Fruit fly (Drosophila melanogaster) whole organism, prepupa: ENCODE results near the gene Tsp2A.

Experiments used
- Blimp-1 ChIP-seq: fragments of 200-800 bp; sonication (Bioruptor generic); optimal IDR thresholded peaks from 3 replicates; lab custom pipeline; 2017; ENCODE audit warnings: missing biosample characterization, missing genetic modification characterization, mild to moderate bottlenecking, moderate library complexity, missing genetic modification reagents
- CG10631 ChIP-seq: fragments of 200-800 bp; sonication (Bioruptor generic); optimal IDR thresholded peaks from 2 replicates; lab custom pipeline; 2016; ENCODE audit warnings: missing biosample characterization, missing genetic modification characterization
- CG10669 ChIP-seq: fragments of 200-800 bp; sonication (Bioruptor generic); optimal IDR thresholded peaks from 3 replicates; lab custom pipeline; 2018; ENCODE audit warnings: missing biosample characterization, mild to moderate bottlenecking, missing genetic modification characterization, moderate library complexity
- CG11762 ChIP-seq: fragments of 200-800 bp; sonication (Bioruptor generic); optimal IDR thresholded peaks from 3 replicates; lab custom pipeline; 2016; ENCODE audit warnings: missing biosample characterization, missing genetic modification characterization; ENCODE audit not compliant: insufficient read depth
- CG11902 ChIP-seq: fragments of 200-800 bp; sonication (Bioruptor generic); optimal IDR thresholded peaks from 3 replicates; lab custom pipeline; 2016; ENCODE audit warnings: missing biosample characterization, missing genetic modification characterization
- CG15336 ChIP-seq: fragments of 200-800 bp; sonication (Bioruptor generic); IDR thresholded peaks from 2 replicates; pipeline ENCODE4 v1.3.6; 2022; ENCODE audit warnings: missing biosample characterization, missing genetic modification characterization
- CG1621 ChIP-seq: fragments of 200-800 bp; sonication (Bioruptor generic); optimal IDR thresholded peaks from 3 replicates; lab custom pipeline; 2018; ENCODE audit warnings: missing biosample characterization, mild to moderate bottlenecking, missing genetic modification characterization
- CG32006 ChIP-seq: fragments of 200-800 bp; sonication (Bioruptor generic); optimal IDR thresholded peaks from 3 replicates; lab custom pipeline; 2017; ENCODE audit warnings: missing biosample characterization, mild to moderate bottlenecking, missing genetic modification characterization
- CG34406 ChIP-seq: fragments of 200-800 bp; sonication (Bioruptor generic); optimal IDR thresholded peaks from 3 replicates; lab custom pipeline; 2016; ENCODE audit warnings: missing biosample characterization, missing genetic modification characterization
- CG3919 ChIP-seq: fragments of 200-800 bp; sonication (Bioruptor generic); optimal IDR thresholded peaks from 3 replicates; lab custom pipeline; 2016; ENCODE audit warnings: missing biosample characterization, missing genetic modification characterization
- CG4318 ChIP-seq: fragments of 200-800 bp; sonication (Bioruptor generic); optimal IDR thresholded peaks from 3 replicates; lab custom pipeline; 2017; ENCODE audit warnings: missing biosample characterization, mild to moderate bottlenecking, missing genetic modification characterization
- CG6163 ChIP-seq: fragments of 200-800 bp; sonication (Bioruptor generic); IDR thresholded peaks from 3 replicates; pipeline ENCODE4 v1.3.6; 2022; ENCODE audit warnings: missing biosample characterization, missing genetic modification characterization
- CG6808 ChIP-seq: fragments of 200-800 bp; sonication (Bioruptor generic); optimal IDR thresholded peaks from 3 replicates; lab custom pipeline; 2017; ENCODE audit warnings: missing biosample characterization, missing genetic modification characterization, mild to moderate bottlenecking, moderate library complexity, missing genetic modification reagents
- CG6854 ChIP-seq: fragments of 200-800 bp; sonication (Bioruptor generic); optimal IDR thresholded peaks from 2 replicates; lab custom pipeline; 2017; ENCODE audit warnings: missing biosample characterization, mild to moderate bottlenecking, missing genetic modification characterization
- CG7368 ChIP-seq: fragments of 200-800 bp; sonication (Bioruptor generic); optimal IDR thresholded peaks from 3 replicates; lab custom pipeline; 2016; ENCODE audit warnings: missing biosample characterization, missing genetic modification characterization
- CG8119 ChIP-seq: fragments of 200-800 bp; sonication (Bioruptor generic); IDR thresholded peaks from 3 replicates; pipeline ENCODE4 v1.3.6; 2022; ENCODE audit warnings: missing biosample characterization, missing genetic modification characterization
- CG8319 ChIP-seq: fragments of 200-800 bp; sonication (Bioruptor generic); optimal IDR thresholded peaks from 3 replicates; lab custom pipeline; 2016; ENCODE audit warnings: missing biosample characterization, missing genetic modification characterization
- CG9139 ChIP-seq: fragments of 200-800 bp; sonication (Bioruptor generic); optimal IDR thresholded peaks from 3 replicates; lab custom pipeline; 2017; ENCODE audit warnings: missing biosample characterization, mild to moderate bottlenecking, missing genetic modification characterization
- Eip75B ChIP-seq: fragments of 200-800 bp; sonication (Bioruptor generic); optimal IDR thresholded peaks from 3 replicates; lab custom pipeline; 2016; ENCODE audit warnings: missing biosample characterization, missing genetic modification characterization
- Eip78C ChIP-seq: fragments of 200-800 bp; sonication (Bioruptor generic); peaks from one replicate; lab custom pipeline; 2016; ENCODE audit warnings: missing biosample characterization, missing genetic modification characterization
- Eip93F ChIP-seq: fragments of 200-800 bp; sonication (Bioruptor generic); optimal IDR thresholded peaks from 2 replicates; lab custom pipeline; 2016; ENCODE audit warnings: missing biosample characterization, mild to moderate bottlenecking, missing genetic modification characterization
- Ets96B ChIP-seq: fragments of 200-800 bp; optimal IDR thresholded peaks from 2 replicates; lab custom pipeline; 2019; ENCODE audit warnings: missing biosample characterization, mild to moderate bottlenecking, missing genetic modification characterization, moderate library complexity
- Hr38 ChIP-seq: sonication (Bioruptor generic); optimal IDR thresholded peaks from 2 replicates; lab custom pipeline; 2016; ENCODE audit warnings: missing biosample characterization, missing genetic modification characterization
- Smox ChIP-seq: fragments of 200-800 bp; sonication (Bioruptor generic); optimal IDR thresholded peaks from 3 replicates; lab custom pipeline; 2016; ENCODE audit warnings: missing biosample characterization, missing genetic modification characterization
- Sox14 ChIP-seq: fragments of 200-800 bp; sonication (Bioruptor generic); optimal IDR thresholded peaks from 3 replicates; lab custom pipeline; 2016; ENCODE audit warnings: missing biosample characterization, missing genetic modification characterization
- Sox15 ChIP-seq: fragments of 200-800 bp; sonication (Bioruptor generic); optimal IDR thresholded peaks from 3 replicates; lab custom pipeline; 2016; ENCODE audit warnings: missing biosample characterization, missing genetic modification characterization
- achi ChIP-seq: fragments of 200-800 bp; sonication (Bioruptor generic); optimal IDR thresholded peaks from 3 replicates; lab custom pipeline; 2016; ENCODE audit warnings: missing biosample characterization, missing genetic modification characterization
- acj6 ChIP-seq: fragments of 200-800 bp; sonication (Bioruptor generic); optimal IDR thresholded peaks from 3 replicates; lab custom pipeline; 2016; ENCODE audit warnings: missing biosample characterization, missing genetic modification characterization
- cyc ChIP-seq: fragments of 200-800 bp; sonication (Bioruptor generic); optimal IDR thresholded peaks from 3 replicates; lab custom pipeline; 2016; ENCODE audit warnings: missing biosample characterization, missing genetic modification characterization
- dsx ChIP-seq: fragments of 200-800 bp; optimal IDR thresholded peaks from 3 replicates; lab custom pipeline; 2019; ENCODE audit warnings: missing biosample characterization, mild to moderate bottlenecking, missing genetic modification characterization, moderate library complexity; ENCODE audit not compliant: poor library complexity, severe bottlenecking
- eg ChIP-seq: fragments of 200-800 bp; sonication (Bioruptor generic); IDR thresholded peaks from 3 replicates; pipeline ENCODE4 v1.3.6; 2022; ENCODE audit warnings: missing biosample characterization, missing genetic modification characterization
- esn ChIP-seq: fragments of 200-800 bp; sonication (Bioruptor generic); optimal IDR thresholded peaks from 2 replicates; lab custom pipeline; 2016; ENCODE audit warnings: missing biosample characterization, mild to moderate bottlenecking, missing genetic modification characterization, moderate library complexity
- fd59A ChIP-seq: fragments of 200-800 bp; sonication (Bioruptor generic); optimal IDR thresholded peaks from 2 replicates; lab custom pipeline; 2017; ENCODE audit warnings: missing biosample characterization, mild to moderate bottlenecking, missing genetic modification characterization, missing genetic modification reagents
- fkh ChIP-seq: fragments of 200-800 bp; sonication (Bioruptor generic); optimal IDR thresholded peaks from 3 replicates; lab custom pipeline; 2017; ENCODE audit warnings: missing biosample characterization, mild to moderate bottlenecking, missing genetic modification characterization, moderate library complexity
- lz ChIP-seq: fragments of 200-800 bp; sonication (Bioruptor generic); optimal IDR thresholded peaks from 3 replicates; lab custom pipeline; 2016; ENCODE audit warnings: missing biosample characterization, missing genetic modification characterization
- net ChIP-seq: fragments of 200-800 bp; sonication (Bioruptor generic); optimal IDR thresholded peaks from 3 replicates; lab custom pipeline; 2016; ENCODE audit warnings: missing biosample characterization, missing genetic modification characterization
- pdm3 ChIP-seq: fragments of 200-800 bp; sonication (Bioruptor generic); optimal IDR thresholded peaks from 3 replicates; lab custom pipeline; 2016; ENCODE audit warnings: missing biosample characterization, missing genetic modification characterization
- salr ChIP-seq, 2 experiments: fragments of 200-800 bp; sonication (Bioruptor generic); optimal IDR thresholded peaks; 3 replicates each; lab custom pipeline; 2016 to 2018; ENCODE audit warnings: missing biosample characterization in 2 of 2, missing genetic modification characterization in 2 of 2, mild to moderate bottlenecking in 1 of 2
- ss ChIP-seq, 2 experiments: fragments of 200-800 bp; sonication (Bioruptor generic); optimal IDR thresholded peaks; 2 replicates in 1 of 2; 3 replicates in 1 of 2; lab custom pipeline; 2017 to 2018; ENCODE audit warnings: mild to moderate bottlenecking in 2 of 2, missing biosample characterization in 2 of 2, missing genetic modification characterization in 2 of 2, moderate library complexity in 1 of 2
- svp ChIP-seq: fragments of 200-800 bp; sonication (Bioruptor generic); peaks from one replicate; lab custom pipeline; 2016; ENCODE audit warnings: missing biosample characterization, missing genetic modification characterization
- vri ChIP-seq: fragments of 200-800 bp; sonication (Bioruptor generic); optimal IDR thresholded peaks from 3 replicates; lab custom pipeline; 2016; ENCODE audit warnings: missing biosample characterization, mild to moderate bottlenecking, missing genetic modification characterization

Gene Tsp2A

dm6 chrX:1388148-1388703 lies 41.9 kb downstream of the Tsp2A start:
- TF ChIP-seq achi (GFP tag; lab: Kevin White, UChicago) (no peak), Smox (GFP tag; lab: Kevin White, UChicago) (no peak), CG6808 (GFP tag; lab: Kevin White, UChicago) (peak; percentile 37), pdm3 (GFP tag; lab: Kevin White, UChicago) (no peak), fd59A (GFP tag; lab: Kevin White, UChicago) (no peak), CG1621 (tag; lab: Kevin White, UChicago) (no peak), ss (GFP tag; optimal IDR thresholded peaks at IDR 0.05; lab: Kevin White, UChicago) (peak; percentile 26 to 33), CG4318 (GFP tag; lab: Kevin White, UChicago) (no peak), Eip93F (GFP tag; lab: Kevin White, UChicago) (no peak), net (GFP tag; lab: Kevin White, UChicago) (no peak), CG10631 (GFP tag; lab: Kevin White, UChicago) (no peak), CG6163 (GFP tag; lab: Robert Waterston, UW) (0 out of 3 replicates have a peak, but pooled peaks have one; percentile 35), svp (GFP tag; lab: Kevin White, UChicago) (peak; percentile 11), eg (0 out of 3 replicates have a peak, but pooled peaks have one; percentile 4), cyc (no peak), Eip78C (GFP tag; lab: Kevin White, UChicago) (peak; percentile 34), fkh (GFP tag; lab: Kevin White, UChicago) (peak; percentile 93)

- TF ChIP-seq cyc (peak; percentile 14), CG4318 (GFP tag; lab: Kevin White, UChicago) (no peak), CG8319 (GFP tag; lab: Kevin White, UChicago) (no peak), CG11762 (GFP tag; lab: Kevin White, UChicago) (no peak), Smox (GFP tag; lab: Kevin White, UChicago) (no peak), pdm3 (GFP tag; lab: Kevin White, UChicago) (no peak), esn (peak; percentile 27), CG9139 (GFP tag; lab: Kevin White, UChicago) (no peak), Sox15 (no peak), dsx (GFP tag; lab: Kevin White, UChicago) (no peak), Hr38 (GFP tag; lab: Kevin White, UChicago) (no peak), eg (0 out of 3 replicates have a peak, but pooled peaks have one; percentile 21), CG11902 (GFP tag; lab: Kevin White, UChicago) (no peak), CG7368 (GFP tag; lab: Kevin White, UChicago) (no peak), Blimp-1 (GFP tag; lab: Kevin White, UChicago) (no peak), CG6163 (GFP tag; lab: Robert Waterston, UW) (no peak), CG10669 (GFP tag; lab: Kevin White, UChicago) (no peak), Eip78C (GFP tag; lab: Kevin White, UChicago) (peak; percentile 7), CG34406 (GFP tag; lab: Kevin White, UChicago) (no peak), lz (GFP tag; lab: Kevin White, UChicago) (peak; percentile 25), fkh (GFP tag; lab: Kevin White, UChicago) (peak; percentile 66), salr (GFP tag; optimal IDR thresholded peaks at IDR 0.05; lab: Kevin White, UChicago) (no peak), net (GFP tag; lab: Kevin White, UChicago) (peak; percentile 23), CG32006 (no peak), ss (GFP tag; optimal IDR thresholded peaks at IDR 0.05; lab: Kevin White, UChicago) (peak; percentile 29 to 45), CG1621 (tag; lab: Kevin White, UChicago) (peak; percentile 63), vri (GFP tag; lab: Kevin White, UChicago) (no peak), Eip75B (GFP tag; lab: Kevin White, UChicago) (peak; percentile 13), acj6 (GFP tag; lab: Kevin White, UChicago) (no peak), CG6854 (GFP tag; lab: Kevin White, UChicago) (peak; percentile 40), CG8119 (no peak), Sox14 (GFP tag; lab: Kevin White, UChicago) (peak; percentile 24), CG15336 (GFP tag; lab: Robert Waterston, UW) (no peak), svp (GFP tag; lab: Kevin White, UChicago) (no peak), CG3919 (peak; percentile 30), Ets96B (tag; lab: Kevin White, UChicago) (no peak)
- TF ChIP-seq, all 60 proteins: peak for 13
Measured at dm6 chrX:1392875-1393274, 46.5 kb downstream of the Tsp2A start, which contains the start of gene Rilpl. Rilpl (plus strand) TSS chrX:1393054.
